Fruit fly (Drosophila melanogaster) whole organism, embryonic: ENCODE measurements around the gene Rai1.
A peak's percentile ranks its signal among the peaks of the same experiment; 100 is the strongest.

Experiments used
- B-H2 ChIP-seq: fragments of 200-800 bp; sonication (Bioruptor generic); optimal IDR thresholded peaks from 2 replicates; lab custom pipeline; 2018; ENCODE audit warnings: missing biosample characterization, mild to moderate bottlenecking, missing genetic modification characterization
- CG11085 ChIP-seq: fragments of 200-800 bp; sonication (Bioruptor generic); IDR thresholded peaks from 2 replicates; pipeline ENCODE4 v1.3.6; 2022; ENCODE audit warnings: missing biosample characterization, missing genetic modification characterization
- CG12155 ChIP-seq: fragments of 200-800 bp; sonication (Bioruptor generic); optimal IDR thresholded peaks from 3 replicates; lab custom pipeline; 2016; ENCODE audit warnings: missing biosample characterization, missing genetic modification characterization
- CG1233 ChIP-seq: fragments of 200-800 bp; sonication (Bioruptor generic); optimal IDR thresholded peaks from 4 replicates; lab custom pipeline; 2018; ENCODE audit warnings: missing biosample characterization, mild to moderate bottlenecking, missing genetic modification characterization
- CG12769 ChIP-seq: fragments of 200-800 bp; sonication (Bioruptor generic); optimal IDR thresholded peaks from 2 replicates; lab custom pipeline; 2019; ENCODE audit warnings: missing biosample characterization, mild to moderate bottlenecking, missing genetic modification characterization, moderate library complexity
- CG14710 ChIP-seq: fragments of 200-800 bp; sonication (Bioruptor generic); optimal IDR thresholded peaks from 3 replicates; lab custom pipeline; 2019; ENCODE audit warnings: missing biosample characterization, mild to moderate bottlenecking, missing genetic modification characterization, moderate library complexity
- CG14965 ChIP-seq: fragments of 200-800 bp; sonication (Bioruptor generic); optimal IDR thresholded peaks from 2 replicates; lab custom pipeline; 2016; ENCODE audit warnings: missing biosample characterization, missing genetic modification characterization, borderline replicate concordance
- CG15514 ChIP-seq: fragments of 200-800 bp; sonication (Bioruptor generic); optimal IDR thresholded peaks from 3 replicates; lab custom pipeline; 2017; ENCODE audit warnings: missing biosample characterization, missing genetic modification characterization, mild to moderate bottlenecking, moderate library complexity, missing genetic modification reagents
- CG15601 ChIP-seq: fragments of 200-800 bp; sonication (Bioruptor generic); optimal IDR thresholded peaks from 3 replicates; lab custom pipeline; 2019; ENCODE audit warnings: missing biosample characterization, mild to moderate bottlenecking, missing genetic modification characterization, moderate library complexity
- CG2116 ChIP-seq: fragments of 200-800 bp; sonication (Bioruptor generic); optimal IDR thresholded peaks from 3 replicates; lab custom pipeline; 2018; ENCODE audit warnings: missing biosample characterization, mild to moderate bottlenecking, missing genetic modification characterization
- CG32532 ChIP-seq: fragments of 200-800 bp; sonication (Bioruptor generic); IDR thresholded peaks from 2 replicates; pipeline ENCODE4 v1.3.6; 2022; ENCODE audit warnings: missing biosample characterization, missing genetic modification characterization
- CG32772 ChIP-seq: fragments of 200-800 bp; sonication (Bioruptor generic); IDR thresholded peaks from 2 replicates; pipeline ENCODE4 v1.3.6; 2022; ENCODE audit warnings: missing biosample characterization, missing genetic modification characterization
- CG34376 ChIP-seq: fragments of 200-800 bp; sonication (Bioruptor generic); optimal IDR thresholded peaks from 2 replicates; lab custom pipeline; 2018; ENCODE audit warnings: missing biosample characterization, mild to moderate bottlenecking, missing genetic modification characterization
- CG34422 ChIP-seq: fragments of 200-800 bp; sonication (Bioruptor generic); IDR thresholded peaks from 3 replicates; pipeline ENCODE4 v1.3.6; 2022; ENCODE audit warnings: missing biosample characterization, missing genetic modification characterization
- CG7372 ChIP-seq: fragments of 200-800 bp; sonication (Bioruptor generic); IDR thresholded peaks from 2 replicates; pipeline ENCODE4 v1.3.6; 2022; ENCODE audit warnings: missing biosample characterization, missing genetic modification characterization
- CG9437 ChIP-seq: fragments of 200-800 bp; sonication (Bioruptor generic); optimal IDR thresholded peaks from 2 replicates; lab custom pipeline; 2018; ENCODE audit warnings: missing biosample characterization, mild to moderate bottlenecking, missing genetic modification characterization
- CrebB ChIP-seq: fragments of 200-800 bp; sonication (Bioruptor generic); optimal IDR thresholded peaks from 3 replicates; lab custom pipeline; 2018; ENCODE audit warnings: missing biosample characterization, mild to moderate bottlenecking, missing genetic modification characterization
- Dfd ChIP-seq, 2 experiments: fragments of >200 bp; optimal IDR thresholded peaks; 2 replicates each; lab custom pipeline; 2017; ENCODE audit warnings: missing biosample characterization in 2 of 2, missing genetic modification characterization in 2 of 2
- Dip2 ChIP-seq: fragments of 200-800 bp; sonication (Bioruptor generic); IDR thresholded peaks from 2 replicates; pipeline ENCODE4 v1.3.6; 2022; ENCODE audit warnings: missing biosample characterization, missing genetic modification characterization
- Dip3 ChIP-seq: fragments of 200-800 bp; sonication (Bioruptor generic); optimal IDR thresholded peaks from 3 replicates; lab custom pipeline; 2016; ENCODE audit warnings: missing biosample characterization, missing genetic modification characterization
- Dp ChIP-seq: fragments of 200-800 bp; sonication (Bioruptor generic); optimal IDR thresholded peaks from 2 replicates; lab custom pipeline; 2018; ENCODE audit warnings: missing biosample characterization, mild to moderate bottlenecking, missing genetic modification characterization, moderate library complexity
- Ets65A ChIP-seq: fragments of 200-800 bp; sonication (Bioruptor generic); peaks from one replicate; lab custom pipeline; 2016; ENCODE audit warnings: missing biosample characterization, missing genetic modification characterization
- Hr3 ChIP-seq: fragments of 200-800 bp; sonication (Bioruptor generic); optimal IDR thresholded peaks from 3 replicates; lab custom pipeline; 2016; ENCODE audit warnings: missing biosample characterization, missing genetic modification characterization
- Hr51 ChIP-seq, 2 experiments: fragments of 200-800 bp; sonication (Bioruptor generic); optimal IDR thresholded peaks; 2 replicates in 1 of 2; 3 replicates in 1 of 2; lab custom pipeline; 2016 to 2018; ENCODE audit warnings: missing biosample characterization in 2 of 2, missing genetic modification characterization in 2 of 2, mild to moderate bottlenecking in 1 of 2, moderate library complexity in 1 of 2
- Hsf ChIP-seq: fragments of 200-800 bp; sonication (Bioruptor generic); optimal IDR thresholded peaks from 3 replicates; lab custom pipeline; 2016; ENCODE audit warnings: missing biosample characterization, missing genetic modification characterization
- Lpt ChIP-seq: fragments of >200 bp; optimal IDR thresholded peaks from 2 replicates; lab custom pipeline; 2018; ENCODE audit warnings: missing biosample characterization, missing genetic modification characterization
- NfI ChIP-seq: fragments of 200-800 bp; sonication (Bioruptor generic); optimal IDR thresholded peaks from 3 replicates; lab custom pipeline; 2018; ENCODE audit warnings: missing biosample characterization, mild to moderate bottlenecking, missing genetic modification characterization, moderate library complexity
- Oli ChIP-seq: fragments of 200-800 bp; sonication (Bioruptor generic); optimal IDR thresholded peaks from 2 replicates; lab custom pipeline; 2018; ENCODE audit warnings: missing biosample characterization, mild to moderate bottlenecking, missing genetic modification characterization, moderate library complexity
- Pdp1 ChIP-seq, 2 experiments: fragments of 200-800 bp; sonication (Bioruptor generic); optimal IDR thresholded peaks; 3 replicates each; lab custom pipeline; 2016; ENCODE audit warnings: missing biosample characterization in 2 of 2, missing genetic modification characterization in 2 of 2, mild to moderate bottlenecking in 1 of 2, moderate library complexity in 1 of 2
- Ssrp ChIP-seq: fragments of 200-800 bp; sonication (Bioruptor generic); optimal IDR thresholded peaks from 2 replicates; lab custom pipeline; 2018; ENCODE audit warnings: missing biosample characterization, mild to moderate bottlenecking, missing genetic modification characterization, moderate library complexity
- Usf ChIP-seq: fragments of 200-800 bp; sonication (Bioruptor generic); optimal IDR thresholded peaks from 2 replicates; lab custom pipeline; 2017; ENCODE audit warnings: missing genotype, missing biosample characterization, missing genetic modification characterization
- Xbp1 ChIP-seq: fragments of 200-800 bp; sonication (Bioruptor generic); optimal IDR thresholded peaks from 3 replicates; lab custom pipeline; 2016; ENCODE audit warnings: missing biosample characterization, mild to moderate bottlenecking, missing genetic modification characterization
- ab ChIP-seq: fragments of 200-800 bp; sonication (Bioruptor generic); optimal IDR thresholded peaks from 2 replicates; lab custom pipeline; 2016; ENCODE audit warnings: missing biosample characterization, missing genetic modification characterization
- ac ChIP-seq: fragments of 200-800 bp; sonication (Bioruptor generic); optimal IDR thresholded peaks from 3 replicates; lab custom pipeline; 2017; ENCODE audit warnings: missing biosample characterization, mild to moderate bottlenecking, missing genetic modification characterization
- chinmo ChIP-seq: fragments of 200-800 bp; sonication (Bioruptor generic); IDR thresholded peaks from 4 replicates; pipeline ENCODE4 v1.3.6; 2022; ENCODE audit warnings: missing biosample characterization, missing genetic modification characterization; ENCODE audit not compliant: partially characterized antibody
- chm ChIP-seq: fragments of 200-800 bp; sonication (Bioruptor generic); IDR thresholded peaks from 2 replicates; pipeline ENCODE4 v1.3.6; 2022; ENCODE audit warnings: missing biosample characterization, missing genetic modification characterization
- cwo ChIP-seq: fragments of 200-800 bp; sonication (Bioruptor generic); optimal IDR thresholded peaks from 3 replicates; lab custom pipeline; 2017; ENCODE audit warnings: missing biosample characterization, missing genetic modification characterization, mild to moderate bottlenecking, moderate library complexity, missing genetic modification reagents
- grn ChIP-seq: fragments of 200-800 bp; sonication (Bioruptor generic); optimal IDR thresholded peaks from 3 replicates; lab custom pipeline; 2017; ENCODE audit warnings: missing biosample characterization, missing genetic modification characterization
- gt ChIP-seq: fragments of 200-800 bp; sonication (Bioruptor generic); IDR thresholded peaks from 2 replicates; pipeline ENCODE4 v1.3.6; 2022; ENCODE audit warnings: missing biosample characterization, missing genetic modification characterization
- lilli ChIP-seq: fragments of 200-800 bp; sonication (Bioruptor generic); optimal IDR thresholded peaks from 3 replicates; lab custom pipeline; 2016; ENCODE audit warnings: missing biosample characterization, missing genetic modification characterization
- lov ChIP-seq, 2 experiments: fragments of 200-800 bp in 1 of 2; fragments of >200 bp in 1 of 2; sonication (Bioruptor generic) in 1 of 2; IDR thresholded peaks in 1 of 2; optimal IDR thresholded peaks in 1 of 2; 2 replicates in 1 of 2; 3 replicates in 1 of 2; pipeline versions ENCODE4 v1.3.6 to Lab custom; 2017 to 2022; ENCODE audit warnings: missing biosample characterization in 1 of 2, missing genetic modification characterization in 1 of 2
- p53 ChIP-seq: fragments of 200-800 bp; sonication (Bioruptor generic); optimal IDR thresholded peaks from 2 replicates; lab custom pipeline; 2016; ENCODE audit warnings: missing biosample characterization, missing genetic modification characterization
- peb ChIP-seq: fragments of 200-800 bp; sonication (Bioruptor generic); IDR thresholded peaks from 2 replicates; pipeline ENCODE4 v1.3.6; 2022; ENCODE audit warnings: missing biosample characterization, missing genetic modification characterization
- psq ChIP-seq: fragments of 200-800 bp; sonication (Bioruptor generic); optimal IDR thresholded peaks from 2 replicates; lab custom pipeline; 2017; ENCODE audit warnings: missing biosample characterization, missing genetic modification characterization
- ranshi ChIP-seq: fragments of 200-800 bp; sonication (Bioruptor generic); IDR thresholded peaks from 2 replicates; pipeline ENCODE4 v1.3.6; 2022; ENCODE audit warnings: missing biosample characterization, missing genetic modification characterization
- scrt ChIP-seq: fragments of 200-800 bp; sonication (Bioruptor generic); optimal IDR thresholded peaks from 2 replicates; lab custom pipeline; 2018; ENCODE audit warnings: missing biosample characterization, mild to moderate bottlenecking, missing genetic modification characterization, moderate library complexity
- sug ChIP-seq: fragments of 200-800 bp; optimal IDR thresholded peaks from 2 replicates; lab custom pipeline; 2019; ENCODE audit warnings: missing biosample characterization, mild to moderate bottlenecking, missing genetic modification characterization, moderate library complexity
- wor ChIP-seq: fragments of 200-800 bp; sonication (Bioruptor generic); IDR thresholded peaks from 2 replicates; pipeline ENCODE4 v1.3.6; 2022; ENCODE audit warnings: missing biosample characterization, missing genetic modification characterization
- zfh1 ChIP-seq: fragments of 200-800 bp; sonication (Bioruptor generic); IDR thresholded peaks from 3 replicates; pipeline ENCODE4 v1.3.6; 2022; ENCODE audit warnings: missing biosample characterization, missing genetic modification characterization
- zfh2 ChIP-seq: fragments of 200-800 bp; sonication (Bioruptor generic); optimal IDR thresholded peaks from 2 replicates; lab custom pipeline; 2016; ENCODE audit warnings: missing biosample characterization, missing genetic modification characterization

The Rai1 gene

DNA sequence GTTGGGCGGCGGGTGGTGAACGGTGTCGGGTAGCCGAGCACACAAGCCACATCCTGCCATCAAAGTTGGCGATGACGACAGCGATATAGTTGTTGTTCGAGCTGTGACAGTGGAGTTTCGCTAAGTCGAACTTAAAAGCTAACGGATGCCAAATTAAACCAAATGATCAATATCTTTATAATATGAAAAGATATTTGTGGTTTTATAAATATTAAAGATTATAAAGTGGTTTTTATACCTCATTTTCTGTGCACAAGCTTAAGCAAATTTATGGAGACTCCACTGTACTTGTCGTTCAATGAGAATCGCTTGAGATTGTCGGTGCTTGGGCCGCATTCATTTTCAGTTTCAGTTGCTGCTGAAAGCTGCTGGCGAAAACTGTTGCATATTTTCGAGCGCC lies 18.9 kb upstream of the Rai1 start (continued):
- TF ChIP-seq lov (optimal IDR thresholded peaks at IDR 0.05; lab: Kevin White, UChicago) (no peak), lov (GFP tag; IDR thresholded peaks at IDR 0.05; lab: Robert Waterston, UW) (no peak), Xbp1 (GFP tag; lab: Kevin White, UChicago) (peak; percentile 46), ranshi (GFP tag; lab: Robert Waterston, UW) (0 out of 2 replicates have a peak, but pooled peaks have one; percentile 32), CG14965 (no peak), CG34422 (GFP tag; lab: Robert Waterston, UW) (peak; percentile 38; the same call in 1 of the 3 replicates), CrebB (tag; lab: Kevin White, UChicago) (no peak), CG11085 (0 out of 2 replicates have a peak, but pooled peaks have one; percentile 18), B-H2 (no peak), CG12155 (GFP tag; lab: Kevin White, UChicago) (no peak), ab (no peak), grn (GFP tag; lab: Kevin White, UChicago) (no peak), zfh2 (no peak), CG1233 (GFP tag; lab: Kevin White, UChicago) (peak; percentile 11), zfh1 (GFP tag; lab: Robert Waterston, UW) (peak; percentile 45; the same call in 1 of the 3 replicates), Dip3 (no peak), Pdp1 (GFP tag; optimal IDR thresholded peaks at IDR 0.05; lab: Kevin White, UChicago) (peak in 1 of 2 experiments; percentile 8), NfI (GFP tag; lab: Kevin White, UChicago) (peak; percentile 31), cwo (peak; percentile 21), chm (GFP tag; lab: Robert Waterston, UW) (no peak), ac (GFP tag; lab: Kevin White, UChicago) (no peak), Dfd (GFP tag; optimal IDR thresholded peaks at IDR 0.05; lab: Kevin White, UChicago) (no peak), psq (GFP tag; lab: Kevin White, UChicago) (no peak), Oli (tag; lab: Kevin White, UChicago) (peak; percentile 52), Dip2 (GFP tag; lab: Robert Waterston, UW) (no peak), sug (tag; lab: Kevin White, UChicago) (no peak), Hr3 (peak; percentile 22), CG12769 (tag; lab: Kevin White, UChicago) (peak; percentile 19), CG15601 (tag; lab: Kevin White, UChicago) (peak; percentile 49), CG7372 (GFP tag; lab: Robert Waterston, UW) (no peak; the same call in 1 of the 2 replicates), Ets65A (GFP tag; lab: Kevin White, UChicago) (no peak), Usf (GFP tag; lab: Kevin White, UChicago) (no peak), CG34376 (GFP tag; lab: Kevin White, UChicago) (no peak), chinmo (GFP tag; lab: Robert Waterston, UW) (no peak), Hr51 (GFP tag; optimal IDR thresholded peaks at IDR 0.05; lab: Kevin White, UChicago) (peak in 1 of 2 experiments; percentile 70), wor (GFP tag; lab: Robert Waterston, UW) (peak; percentile 24; the same call in 1 of the 2 replicates), peb (GFP tag; lab: Robert Waterston, UW) (peak; percentile 37; the same call in 1 of the 2 replicates), Lpt (GFP tag; lab: Kevin White, UChicago) (no peak), gt (no peak), Dp (GFP tag; lab: Kevin White, UChicago) (no peak), CG32532 (peak; percentile 44; the same call in 1 of the 2 replicates), CG2116 (GFP tag; lab: Kevin White, UChicago) (peak; percentile 13), CG14710 (tag; lab: Kevin White, UChicago) (peak; percentile 20), Ssrp (tag; lab: Kevin White, UChicago) (peak; percentile 53), CG32772 (GFP tag; lab: Robert Waterston, UW) (peak; percentile 58; the same call in 1 of the 2 replicates), CG9437 (GFP tag; lab: Kevin White, UChicago) (no peak), CG15514 (GFP tag; lab: Kevin White, UChicago) (peak; percentile 22), p53 (GFP tag; lab: Kevin White, UChicago) (no peak), Hsf (GFP tag; lab: Kevin White, UChicago) (peak; percentile 15), lilli (GFP tag; lab: Kevin White, UChicago) (peak; percentile 30), scrt (GFP tag; lab: Kevin White, UChicago) (peak; percentile 1)
